Worm (Caenorhabditis elegans): ENCODE data around the gene C04E12.2.

The C04E12.2 gene

DNA sequence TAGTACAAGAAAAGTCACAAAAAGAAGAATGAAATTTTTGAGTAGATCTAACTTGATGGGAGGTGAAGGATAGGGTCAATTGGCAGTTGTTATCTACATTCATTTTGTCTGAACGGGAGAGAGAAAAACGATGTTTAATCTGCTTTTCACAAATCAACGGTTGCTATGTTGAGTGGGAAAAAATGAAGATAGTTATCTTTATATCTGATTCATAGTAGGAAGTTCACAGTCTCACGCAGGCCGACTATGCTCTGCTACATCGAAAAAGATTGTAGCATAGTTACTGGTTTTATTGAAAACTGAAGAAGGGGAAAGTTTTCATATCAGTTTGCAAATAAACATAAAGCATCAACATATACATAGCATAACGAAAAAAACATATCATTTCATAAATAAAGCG lies 12.3 kb upstream of the C04E12.2 start:
- no peak for TF ChIP-seq skn-1 (tag; optimal IDR thresholded peaks at IDR 0.05)
- no peak for TF ChIP-seq ztf-4 (tag; optimal IDR thresholded peaks at IDR 0.05)
- peak; percentile 31 for TF ChIP-seq nhr-23 (tag; optimal IDR thresholded peaks at IDR 0.05)
- TF ChIP-seq nhr-11 (tag; optimal IDR thresholded peaks at IDR 0.05): no peak
- TF ChIP-seq daf-12 (tag; optimal IDR thresholded peaks at IDR 0.05): no peak
- no peak for TF ChIP-seq R02D3.7 (tag; optimal IDR thresholded peaks at IDR 0.05)
- no peak for TF ChIP-seq eor-1 (tag; optimal IDR thresholded peaks at IDR 0.05)
- no peak for TF ChIP-seq tbx-2 (tag; optimal IDR thresholded peaks at IDR 0.05)
- TF ChIP-seq snpc-4 (tag; optimal IDR thresholded peaks at IDR 0.05): no peak
- TF ChIP-seq egl-5 (tag; optimal IDR thresholded peaks at IDR 0.05): no peak
- peak; percentile 87 for TF ChIP-seq elt-1 (tag; optimal IDR thresholded peaks at IDR 0.05)
- no peak for TF ChIP-seq nhr-28 (tag; optimal IDR thresholded peaks at IDR 0.05)
- TF ChIP-seq ceh-16 (tag; optimal IDR thresholded peaks at IDR 0.05): no peak

DNA sequence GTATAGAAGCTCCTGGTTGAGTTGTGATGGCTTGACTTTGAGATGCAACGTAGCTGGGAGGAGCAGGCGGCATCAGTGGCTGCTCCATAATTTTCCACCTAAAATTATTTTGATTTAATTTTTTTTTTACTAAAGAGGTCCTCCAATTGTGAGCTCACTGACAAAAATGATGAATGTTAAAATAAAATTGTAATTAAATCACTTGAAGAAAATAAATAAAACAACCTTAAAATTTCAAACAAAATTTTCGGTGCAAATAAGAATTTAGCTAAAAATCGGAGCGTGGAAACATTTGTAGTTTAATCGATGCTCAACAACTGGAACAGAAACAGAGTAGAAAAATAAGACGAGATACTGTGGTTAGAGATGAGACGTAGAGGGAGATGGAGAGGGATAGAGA lies 10.8 kb upstream of the C04E12.2 start, which contains the start of gene scrm-3:
scrm-3 (minus strand) TSS at position 101 of the 400 bp plus-strand sequence.
- no peak for TF ChIP-seq nhr-28 (tag; optimal IDR thresholded peaks at IDR 0.05)
- no peak for TF ChIP-seq lin-39 (tag; optimal IDR thresholded peaks at IDR 0.05)
- no peak for TF ChIP-seq nhr-76 (tag; optimal IDR thresholded peaks at IDR 0.05)
- no peak for TF ChIP-seq ZK546.5 (tag; optimal IDR thresholded peaks at IDR 0.05)
- no peak for TF ChIP-seq tbx-2 (tag; optimal IDR thresholded peaks at IDR 0.05)

DNA sequence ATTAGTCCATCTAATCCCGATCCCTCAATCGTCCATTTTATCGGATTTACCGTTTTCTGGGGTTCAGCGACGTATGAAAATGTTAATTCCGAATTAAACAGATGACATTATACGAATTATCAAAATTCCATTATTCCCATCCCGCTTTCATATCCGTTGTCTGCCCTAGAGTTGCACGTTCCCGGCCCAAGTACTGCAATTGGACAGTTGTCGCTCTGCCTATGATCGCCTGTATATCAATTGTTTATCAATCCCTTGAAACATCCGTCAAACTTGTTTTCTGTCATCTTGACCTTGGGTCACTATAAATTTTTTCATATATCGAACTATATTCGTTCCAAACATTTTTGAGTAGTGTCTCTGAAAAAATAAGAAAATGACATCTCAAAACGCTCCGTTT lies 9.6 kb upstream of the C04E12.2 start, which contains the start of gene C04E12.5:
C04E12.5 (plus strand) TSS at position 301 of the 400 bp plus-strand sequence.
- TF ChIP-seq fkh-10 (GFP tag; optimal IDR thresholded peaks at IDR 0.05) (no peak), ztf-11 (tag; optimal IDR thresholded peaks at IDR 0.05) (no peak), mdl-1 (tag; optimal IDR thresholded peaks at IDR 0.05) (no peak), hmg-11 (tag; optimal IDR thresholded peaks at IDR 0.05) (no peak), skn-1 (tag; optimal IDR thresholded peaks at IDR 0.05) (no peak), fkh-2 (tag; optimal IDR thresholded peaks at IDR 0.05) (no peak), aly-2 (tag; optimal IDR thresholded peaks at IDR 0.05) (no peak), tbx-2 (tag; optimal IDR thresholded peaks at IDR 0.05) (no peak), unc-62 (GFP tag; optimal IDR thresholded peaks at IDR 0.05) (no peak), nhr-76 (tag; optimal IDR thresholded peaks at IDR 0.05) (no peak)

DNA sequence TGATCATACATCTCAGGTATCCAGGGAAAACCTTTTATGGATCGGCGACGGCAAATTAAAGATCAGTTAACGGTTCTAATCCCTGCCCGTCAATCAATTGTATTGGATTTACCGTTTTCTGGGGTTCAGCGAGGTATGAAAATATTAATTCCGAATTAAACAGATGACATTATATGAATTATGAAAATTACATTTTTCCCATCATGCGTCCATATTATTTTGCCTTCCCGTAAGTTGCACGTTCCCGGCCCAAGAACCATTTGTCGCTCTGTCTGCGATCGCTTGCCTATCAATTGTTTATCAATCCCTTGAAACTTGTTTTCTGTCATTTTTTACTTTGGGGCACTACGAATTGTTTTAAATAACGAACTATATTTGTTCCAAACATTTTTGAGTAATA lies 6.2 kb upstream of the C04E12.2 start:
- TF ChIP-seq fkh-10 (GFP tag; optimal IDR thresholded peaks at IDR 0.05): no peak
- no peak for TF ChIP-seq unc-62 (GFP tag; optimal IDR thresholded peaks at IDR 0.05)
- TF ChIP-seq nhr-11 (tag; optimal IDR thresholded peaks at IDR 0.05): no peak
- TF ChIP-seq nhr-237 (tag; optimal IDR thresholded peaks at IDR 0.05): no peak
- TF ChIP-seq egl-27 (tag; optimal IDR thresholded peaks at IDR 0.05): no peak
- TF ChIP-seq egl-5 (tag; optimal IDR thresholded peaks at IDR 0.05): no peak
- TF ChIP-seq unc-39 (tag; optimal IDR thresholded peaks at IDR 0.05): no peak
- no peak for TF ChIP-seq ceh-82 (tag; optimal IDR thresholded peaks at IDR 0.05)

DNA sequence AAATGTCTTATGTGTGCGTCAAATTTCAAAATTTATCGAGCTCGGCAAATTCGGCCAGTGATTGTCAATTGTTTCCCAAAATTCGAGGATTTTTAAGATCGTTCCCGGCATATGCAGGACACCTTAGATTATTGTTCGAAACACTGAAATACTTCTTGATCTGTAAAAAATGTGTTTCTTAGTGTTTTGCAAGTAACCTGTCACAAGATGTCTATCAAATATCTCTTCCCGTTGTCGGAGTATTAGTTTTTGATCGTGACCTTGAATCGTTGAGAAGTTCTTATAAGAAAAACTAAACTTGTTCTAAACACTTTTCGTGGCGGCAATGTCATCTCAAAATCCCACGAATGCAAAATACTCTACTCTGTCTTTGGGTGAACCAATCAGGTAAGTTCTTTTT lies 5.4 kb upstream of the C04E12.2 start, which contains the start of gene C04E12.4:
C04E12.4 (plus strand) TSS at position 301 of the 400 bp plus-strand sequence.
- no peak for TF ChIP-seq ama-1 (optimal IDR thresholded peaks at IDR 0.05)
- TF ChIP-seq nhr-25 (tag; optimal IDR thresholded peaks at IDR 0.05): peak; percentile 3

DNA sequence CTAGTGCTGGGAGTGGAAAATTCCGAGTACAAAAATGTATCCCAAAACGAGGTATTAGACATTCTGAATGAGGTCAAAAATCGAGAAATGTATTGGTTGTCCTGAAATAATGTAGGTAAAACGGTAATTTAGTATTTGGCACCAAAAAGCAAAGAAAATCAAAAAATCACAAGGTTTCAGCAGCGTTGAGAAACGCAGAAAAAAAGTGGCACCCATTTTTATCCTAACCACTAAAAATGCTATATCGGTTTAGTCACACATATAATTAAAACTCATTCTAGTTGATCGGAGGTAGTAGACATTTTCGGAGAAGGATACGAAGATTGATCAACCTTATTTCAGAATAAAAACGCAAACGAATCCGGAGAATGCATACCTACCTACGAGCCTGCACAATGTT lies 4.8 kb downstream of the C04E12.2 start, which contains the start of gene srx-121:
srx-121 (minus strand) TSS at position 101 of the 400 bp plus-strand sequence.
- TF ChIP-seq mml-1 (tag; optimal IDR thresholded peaks at IDR 0.05) (no peak), egl-5 (tag; optimal IDR thresholded peaks at IDR 0.05) (no peak), aly-2 (tag; optimal IDR thresholded peaks at IDR 0.05) (no peak), ceh-9 (tag; optimal IDR thresholded peaks at IDR 0.05) (no peak), unc-62 (GFP tag; optimal IDR thresholded peaks at IDR 0.05) (no peak), R02D3.7 (tag; optimal IDR thresholded peaks at IDR 0.05) (no peak), fkh-10 (GFP tag; optimal IDR thresholded peaks at IDR 0.05) (no peak), fkh-2 (tag; optimal IDR thresholded peaks at IDR 0.05) (no peak), egl-27 (tag; optimal IDR thresholded peaks at IDR 0.05) (no peak)

DNA sequence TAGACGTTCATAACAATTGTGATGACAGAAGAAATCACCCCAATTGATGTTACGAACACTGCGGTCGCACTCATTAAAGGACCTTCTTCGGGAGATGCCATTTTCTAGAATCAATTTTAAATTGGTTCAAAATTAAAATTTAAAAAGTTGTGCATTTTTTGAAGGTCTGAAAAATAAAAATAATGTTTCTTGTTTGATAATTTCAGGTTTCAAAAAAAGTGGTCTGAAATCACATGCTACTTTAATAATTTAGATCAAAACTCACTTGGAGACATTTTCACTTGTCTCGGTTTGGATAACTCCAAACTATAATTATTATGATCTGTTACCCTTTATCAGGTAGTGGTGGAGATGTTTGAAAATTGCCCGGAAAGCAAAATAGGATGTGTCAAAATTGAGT lies 9.1 kb downstream of the C04E12.2 start, which contains the start of gene srbc-2:
srbc-2 (minus strand) TSS at position 101 of the 400 bp plus-strand sequence.
- TF ChIP-seq ceh-28 (tag; optimal IDR thresholded peaks at IDR 0.05) (no peak), snpc-4 (tag; optimal IDR thresholded peaks at IDR 0.05) (no peak), elt-2 (tag; optimal IDR thresholded peaks at IDR 0.05) (no peak), fos-1 (tag; optimal IDR thresholded peaks at IDR 0.05) (no peak), ztf-11 (tag; optimal IDR thresholded peaks at IDR 0.05) (no peak), nhr-25 (tag; optimal IDR thresholded peaks at IDR 0.05) (no peak), nhr-237 (tag; optimal IDR thresholded peaks at IDR 0.05) (no peak), nhr-43 (tag; optimal IDR thresholded peaks at IDR 0.05; ENCODE audit: poor library complexity, severe bottlenecking) (no peak), lin-15B (tag; optimal IDR thresholded peaks at IDR 0.05) (no peak), ceh-82 (tag; optimal IDR thresholded peaks at IDR 0.05) (no peak), nhr-23 (tag; optimal IDR thresholded peaks at IDR 0.05) (no peak), jun-1 (tag; optimal IDR thresholded peaks at IDR 0.05) (no peak), mml-1 (tag; optimal IDR thresholded peaks at IDR 0.05) (no peak), lin-39 (tag; optimal IDR thresholded peaks at IDR 0.05) (no peak), nfya-1 (tag; optimal IDR thresholded peaks at IDR 0.05; ENCODE audit: insufficient read depth) (no peak), egl-27 (tag; optimal IDR thresholded peaks at IDR 0.05) (no peak), ama-1 (optimal IDR thresholded peaks at IDR 0.05) (no peak), unc-62 (GFP tag; optimal IDR thresholded peaks at IDR 0.05) (no peak), tbx-2 (tag; optimal IDR thresholded peaks at IDR 0.05) (no peak)

Data from whole organism, L3 larva.